Worm (Caenorhabditis elegans) whole organism, L1 larva: ENCODE measurements around the gene C33D3.4.

Source experiments
- ama-1 ChIP-seq: fragments of 150-350 bp; optimal IDR thresholded peaks from 2 replicates; lab custom pipeline; 2014
- ceh-8 ChIP-seq: fragments of 200-800 bp; sonication (Bioruptor generic); optimal IDR thresholded peaks from 2 replicates; lab custom pipeline; 2018; ENCODE audit warnings: mild to moderate bottlenecking, missing genetic modification characterization, moderate library complexity, missing compliant biosample characterization
- ceh-82 ChIP-seq, 3 experiments: fragments of 150-350 bp in 1 of 3; sonication (generic microtip) in 2 of 3; optimal IDR thresholded peaks; 2 replicates each; lab custom pipeline; 2014 to 2017; ENCODE audit warnings: missing biosample characterization in 3 of 3, missing genetic modification characterization in 3 of 3
- efl-1 ChIP-seq, 4 experiments: fragments of 150-350 bp; optimal IDR thresholded peaks in 3 of 4; peaks in 1 of 4; 1 replicate in 1 of 4; 2 replicates in 3 of 4; lab custom pipeline; 2014; ENCODE audit warnings: missing biosample characterization in 2 of 4, missing genetic modification characterization in 2 of 4, missing genetic modification reagents in 2 of 4
- egl-13 ChIP-seq: sonication (generic microtip); optimal IDR thresholded peaks from 2 replicates; lab custom pipeline; 2016; ENCODE audit warnings: missing genotype, missing genetic modification reagents, missing genetic modification characterization, missing compliant biosample characterization
- elt-2 ChIP-seq: sonication (generic microtip); optimal IDR thresholded peaks from 2 replicates; lab custom pipeline; 2016; ENCODE audit warnings: missing genetic modification characterization, mild to moderate bottlenecking, inconsistent platforms, missing compliant biosample characterization, missing genetic modification reagents
- ets-5 ChIP-seq: fragments of 200-800 bp; sonication (Bioruptor generic); IDR thresholded peaks from 2 replicates; pipeline ENCODE4 v1.3.6; 2022; ENCODE audit warnings: missing genetic modification characterization, missing compliant biosample characterization
- lin-35 ChIP-seq, 2 experiments: fragments of 150-350 bp; optimal IDR thresholded peaks; 2 replicates each; lab custom pipeline; 2014; ENCODE audit warnings: missing biosample characterization in 2 of 2, missing genetic modification characterization in 2 of 2, missing genetic modification reagents in 2 of 2
- lsy-2 ChIP-seq, 2 experiments: fragments of 150-350 bp; optimal IDR thresholded peaks; 2 replicates each; lab custom pipeline; 2014; ENCODE audit warnings: missing biosample characterization in 2 of 2, missing genetic modification characterization in 2 of 2
- mdl-1 ChIP-seq, 2 experiments: fragments of 150-350 bp; optimal IDR thresholded peaks; 2 replicates each; lab custom pipeline; 2014 to 2017; ENCODE audit warnings: missing biosample characterization in 2 of 2, missing genetic modification characterization in 2 of 2, inconsistent platforms in 1 of 2
- mef-2 ChIP-seq: fragments of 150-350 bp; optimal IDR thresholded peaks from 2 replicates; lab custom pipeline; 2014; ENCODE audit warnings: missing biosample characterization, missing genetic modification characterization
- nhr-20 ChIP-seq: sonication (generic microtip); optimal IDR thresholded peaks from 2 replicates; lab custom pipeline; 2016; ENCODE audit warnings: mild to moderate bottlenecking, missing genetic modification characterization, missing compliant biosample characterization
- nhr-28 ChIP-seq: fragments of 150-350 bp; optimal IDR thresholded peaks from 2 replicates; lab custom pipeline; 2014; ENCODE audit warnings: missing biosample characterization, missing genetic modification characterization
- nhr-47 ChIP-seq: sonication (generic microtip); optimal IDR thresholded peaks from 2 replicates; lab custom pipeline; 2016; ENCODE audit warnings: mild to moderate bottlenecking, missing genetic modification characterization, moderate library complexity, missing compliant biosample characterization
- nhr-71 ChIP-seq: sonication (generic microtip); optimal IDR thresholded peaks from 2 replicates; lab custom pipeline; 2016; ENCODE audit warnings: mild to moderate bottlenecking, missing genetic modification characterization, moderate library complexity, missing compliant biosample characterization
- nhr-84 ChIP-seq: sonication (generic microtip); optimal IDR thresholded peaks from 2 replicates; lab custom pipeline; 2017; ENCODE audit warnings: missing biosample characterization, missing genetic modification characterization
- pag-3 ChIP-seq: sonication (generic microtip); optimal IDR thresholded peaks from 2 replicates; lab custom pipeline; 2017; ENCODE audit warnings: missing genetic modification characterization, mild to moderate bottlenecking, missing compliant biosample characterization, antibody characterized with exemption, borderline replicate concordance; ENCODE audit not compliant: insufficient read depth
- pax-3 ChIP-seq: fragments of 200-800 bp; sonication (Bioruptor generic); optimal IDR thresholded peaks from 2 replicates; lab custom pipeline; 2018; ENCODE audit warnings: mild to moderate bottlenecking, missing genetic modification characterization, moderate library complexity, missing compliant biosample characterization
- pqm-1 ChIP-seq: sonication (generic microtip); optimal IDR thresholded peaks from 3 replicates; lab custom pipeline; 2017; ENCODE audit warnings: missing biosample characterization, missing genetic modification characterization
- swsn-7 ChIP-seq: sonication (generic microtip); optimal IDR thresholded peaks from 2 replicates; lab custom pipeline; 2016; ENCODE audit warnings: missing genetic modification characterization, missing compliant biosample characterization
- unc-130 ChIP-seq: fragments of 150-350 bp; optimal IDR thresholded peaks from 2 replicates; lab custom pipeline; 2017; ENCODE audit warnings: missing biosample characterization, missing genetic modification characterization, inconsistent platforms
- zip-4 ChIP-seq: fragments of 200-800 bp; sonication (Bioruptor generic); optimal IDR thresholded peaks from 2 replicates; lab custom pipeline; 2018; ENCODE audit warnings: mild to moderate bottlenecking, missing genetic modification characterization, moderate library complexity, missing compliant biosample characterization
- ztf-11 ChIP-seq, 2 experiments: sonication (generic microtip); optimal IDR thresholded peaks; 2 replicates each; lab custom pipeline; 2016 to 2017; ENCODE audit warnings: missing genetic modification characterization in 2 of 2, missing biosample characterization in 1 of 2, missing compliant biosample characterization in 1 of 2

The C33D3.4 gene

ce11 chrX:10527414-10527813 is 38.6 kb downstream of the C33D3.4 start:
- peak in 1 of 2 experiments; percentile 10 for TF ChIP-seq mdl-1 (tag; optimal IDR thresholded peaks at IDR 0.05; lab: Kevin White, UChicago)
- no peak for TF ChIP-seq ets-5 (GFP tag; lab: Robert Waterston, UW)
- TF ChIP-seq elt-2 (tag; lab: Kevin White, UChicago), result peak; percentile 39

ce11 chrX:10528993-10529392 is 40.1 kb downstream of the C33D3.4 start, which contains the start of the genes F14F3.5 and slcf-1:
TSS of gene F14F3.5 (minus strand) at chrX:10529226.
TSS of gene slcf-1 (plus strand) at chrX:10529294.
- TF ChIP-seq nhr-84 (tag; lab: Kevin White, UChicago), result no peak
- TF ChIP-seq elt-2 (tag; lab: Kevin White, UChicago), result peak; percentile 75

- TF ChIP-seq nhr-71 (tag; lab: Kevin White, UChicago) (peak; percentile 15), zip-4 (GFP tag; lab: Kevin White, UChicago) (no peak), egl-13 (tag; lab: Kevin White, UChicago) (peak; percentile 26), nhr-47 (tag; lab: Kevin White, UChicago) (no peak), nhr-20 (peak; percentile 18), lin-35 (GFP tag; optimal IDR thresholded peaks at IDR 0.05; lab: Kevin White, UChicago) (peak in 1 of 2 experiments; percentile 38), elt-2 (tag; lab: Kevin White, UChicago) (peak; percentile 93), mef-2 (tag; lab: Kevin White, UChicago) (no peak)
- TF ChIP-seq, all 84 proteins: peak for 5
Measured at ce11 chrX:10532180-10532833, 43.4 kb downstream of the C33D3.4 start.

- TF ChIP-seq elt-2 (tag; lab: Kevin White, UChicago) (peak; percentile 60), ceh-82 (tag; optimal IDR thresholded peaks at IDR 0.05; lab: Kevin White, UChicago) (no peak)
Measured at ce11 chrX:10533447-10533846, 44.6 kb downstream of the C33D3.4 start, which contains the start of gene glo-3. TSS of gene glo-3 (plus strand) at chrX:10533699.

ce11 chrX:10534625-10535244 is 45.9 kb downstream of the C33D3.4 start:
- no peak for TF ChIP-seq lsy-2 (tag; optimal IDR thresholded peaks at IDR 0.05; lab: Kevin White, UChicago)
- TF ChIP-seq nhr-28 (tag; lab: Kevin White, UChicago), result no peak
- TF ChIP-seq pag-3 (tag; lab: Kevin White, UChicago), result no peak
- TF ChIP-seq pqm-1 (tag; lab: Kevin White, UChicago), result no peak
- TF ChIP-seq ceh-8, result no peak
- no peak for TF ChIP-seq ama-1 (lab: Kevin White, UChicago)
- peak; percentile 2 for TF ChIP-seq elt-2 (tag; lab: Kevin White, UChicago)
- TF ChIP-seq nhr-20, result no peak
- TF ChIP-seq pax-3 (tag; lab: Kevin White, UChicago), result no peak
- TF ChIP-seq unc-130 (tag; lab: Kevin White, UChicago), result no peak
- no peak for TF ChIP-seq ztf-11 (tag; optimal IDR thresholded peaks at IDR 0.05; lab: Kevin White, UChicago)
- TF ChIP-seq swsn-7, result no peak
- no peak for TF ChIP-seq efl-1 (optimal IDR thresholded peaks at IDR 0.05; lab: Kevin White, UChicago)
- TF ChIP-seq efl-1 (GFP tag; optimal IDR thresholded peaks at IDR 0.05 in 1 of 2; lab: Kevin White, UChicago), result peak in 1 of 2 experiments; percentile 62
